Fruit fly (Drosophila melanogaster): Measurements from ENCODE around the gene simj.

DNA sequence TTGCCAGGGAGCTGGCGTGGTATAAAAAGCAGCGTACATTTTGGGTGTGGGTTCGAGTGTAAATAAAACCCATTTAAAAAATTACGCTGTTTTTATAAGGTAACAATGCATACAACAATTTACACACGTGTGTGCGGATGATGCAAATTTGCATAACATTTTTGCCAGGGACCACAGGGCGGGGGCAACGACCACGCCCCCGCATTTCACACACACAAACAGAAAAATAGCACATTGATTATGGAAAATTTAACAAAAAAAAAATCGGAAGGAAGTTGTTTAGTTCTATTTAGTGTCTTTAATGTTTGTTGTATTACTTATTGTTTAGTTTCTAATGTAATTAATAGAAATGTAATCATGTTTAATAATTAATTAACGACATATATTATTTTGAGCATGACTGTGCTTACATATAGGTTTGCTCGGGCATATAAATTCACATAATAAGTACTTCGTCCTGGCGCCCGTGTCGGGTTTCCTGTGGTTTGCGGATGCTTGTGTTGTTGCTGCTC is 40.0 kb downstream of the simj start:
- TF ChIP-seq h (optimal IDR thresholded peaks at IDR 0.05) (no peak), psq (optimal IDR thresholded peaks at IDR 0.05) (no peak), Myc (optimal IDR thresholded peaks at IDR 0.05) (no peak), Sin3A (optimal IDR thresholded peaks at IDR 0.05) (no peak), insv (optimal IDR thresholded peaks at IDR 0.05) (no peak)
